Worm (Caenorhabditis elegans) whole organism, late embryonic: ENCODE results near the gene skp-1.

ENCODE experiments used
- lin-11 ChIP-seq: fragments of 200-800 bp; sonication (Bioruptor generic); optimal IDR thresholded peaks from 2 replicates; lab custom pipeline; 2018; ENCODE audit warnings: mild to moderate bottlenecking, missing genetic modification characterization, missing compliant biosample characterization
- pag-3 ChIP-seq: sonication (generic microtip); optimal IDR thresholded peaks from 2 replicates; lab custom pipeline; 2016; ENCODE audit warnings: missing compliant biosample characterization, missing genetic modification characterization, borderline replicate concordance
- pha-4 ChIP-seq: fragments of 150-350 bp; optimal IDR thresholded peaks from 2 replicates; lab custom pipeline; 2018; ENCODE audit warnings: missing biosample characterization, missing genetic modification reagents, missing genetic modification characterization
- sox-2 ChIP-seq: fragments of 200-800 bp; sonication (Bioruptor generic); IDR thresholded peaks from 2 replicates; pipeline ENCODE4 v1.3.6; 2022; ENCODE audit warnings: missing genetic modification reagents, missing genetic modification characterization, missing compliant biosample characterization
- unc-86 ChIP-seq: sonication (generic microtip); optimal IDR thresholded peaks from 2 replicates; lab custom pipeline; 2016; ENCODE audit warnings: missing genetic modification characterization, missing compliant biosample characterization

- no peak for TF ChIP-seq sox-2 (GFP tag; lab: Robert Waterston, UW)
- TF ChIP-seq pha-4 (tag; lab: Kevin White, UChicago): no peak
- TF ChIP-seq lin-11: no peak
- no peak for TF ChIP-seq pag-3 (tag; lab: Kevin White, UChicago)
- TF ChIP-seq unc-86: no peak
These were observed 37.6 kb downstream of the skp-1 start for ce11 chrV:11682858-11683257.
